Worm (Caenorhabditis elegans) whole organism, midembryonic: ENCODE data around the gene lido-12.

ENCODE experiments used
- T22C8.4 ChIP-seq: fragments of 200-800 bp; sonication (Bioruptor generic); IDR thresholded peaks from 2 replicates; pipeline ENCODE4 v1.3.6; 2022; ENCODE audit warnings: missing genetic modification characterization, missing compliant biosample characterization
- cog-1 ChIP-seq: sonication (generic microtip); optimal IDR thresholded peaks from 2 replicates; lab custom pipeline; 2016; ENCODE audit warnings: missing genetic modification characterization, missing compliant biosample characterization
- flt-1 ChIP-seq: fragments of 200-800 bp; sonication (Bioruptor generic); IDR thresholded peaks from 2 replicates; pipeline ENCODE4 v1.3.6; 2022; ENCODE audit warnings: missing genetic modification characterization, missing compliant biosample characterization
- klf-2 ChIP-seq: fragments of 200-800 bp; sonication (Bioruptor generic); conservative IDR thresholded peaks from 2 replicates; pipeline ENCODE4 v1.3.6; 2022; ENCODE audit warnings: missing genetic modification reagents, missing genetic modification characterization, missing compliant biosample characterization
- med-1 ChIP-seq: sonication (generic microtip); optimal IDR thresholded peaks from 2 replicates; lab custom pipeline; 2017; ENCODE audit warnings: missing genetic modification characterization, mild to moderate bottlenecking, missing compliant biosample characterization, antibody characterized with exemption, missing genetic modification reagents; ENCODE audit not compliant: insufficient read depth
- ref-1 ChIP-seq: fragments of 200-800 bp; sonication (Bioruptor generic); conservative IDR thresholded peaks from 2 replicates; pipeline ENCODE4 v1.3.6; 2022; ENCODE audit warnings: missing genetic modification reagents, missing genetic modification characterization, missing compliant biosample characterization
- tab-1 ChIP-seq: fragments of 200-800 bp; sonication (Bioruptor generic); IDR thresholded peaks from 2 replicates; pipeline ENCODE4 v1.3.6; 2022; ENCODE audit warnings: missing genetic modification characterization, missing compliant biosample characterization
- ztf-23 ChIP-seq: fragments of 200-800 bp; sonication (Bioruptor generic); IDR thresholded peaks from 2 replicates; pipeline ENCODE4 v1.3.6; 2022; ENCODE audit warnings: missing genetic modification reagents, missing genetic modification characterization, missing compliant biosample characterization
- ztf-29 ChIP-seq: fragments of 200-800 bp; sonication (Bioruptor generic); IDR thresholded peaks from 2 replicates; pipeline ENCODE4 v1.3.6; 2022; ENCODE audit warnings: missing genetic modification reagents, missing genetic modification characterization, missing compliant biosample characterization

ce11 chrII:2976597-2976996 is 29.0 kb upstream of the lido-12 start, which contains the start of gene nhr-88:
- TF ChIP-seq tab-1 (no peak), T22C8.4 (GFP tag; lab: Robert Waterston, UW) (no peak), ref-1 (no peak), ztf-29 (no peak), cog-1 (tag; lab: Kevin White, UChicago) (no peak), flt-1 (GFP tag; lab: Robert Waterston, UW) (no peak), klf-2 (GFP tag; lab: Robert Waterston, UW) (no peak), med-1 (no peak), ztf-23 (GFP tag; lab: Robert Waterston, UW) (no peak)
